Fruit fly (Drosophila melanogaster) whole organism, embryonic: ENCODE measurements around the gene Ndfip.
A peak's percentile ranks its signal among the peaks of the same experiment; 100 is the strongest.

ENCODE experiments used
- Adf1 ChIP-seq: fragments of 200-800 bp; sonication (Bioruptor generic); IDR thresholded peaks from 2 replicates; pipeline ENCODE4 v1.3.6; 2022; ENCODE audit warnings: missing biosample characterization, missing genetic modification characterization
- Aef1 ChIP-seq: fragments of 200-800 bp; sonication (Bioruptor generic); IDR thresholded peaks from 3 replicates; pipeline ENCODE4 v1.3.6; 2022; ENCODE audit warnings: missing biosample characterization, missing genetic modification characterization
- B-H1 ChIP-seq: fragments of 200-800 bp; sonication (Bioruptor generic); IDR thresholded peaks from 3 replicates; pipeline ENCODE4 v1.3.6; 2022; ENCODE audit warnings: missing biosample characterization, missing genetic modification characterization
- CG11456 ChIP-seq: fragments of 200-800 bp; sonication (Bioruptor generic); IDR thresholded peaks from 3 replicates; pipeline ENCODE4 v1.3.6; 2022; ENCODE audit warnings: missing biosample characterization, missing genetic modification characterization
- CG12155 ChIP-seq: fragments of 200-800 bp; sonication (Bioruptor generic); optimal IDR thresholded peaks from 3 replicates; lab custom pipeline; 2016; ENCODE audit warnings: missing biosample characterization, missing genetic modification characterization
- CG12236 ChIP-seq: fragments of 200-800 bp; sonication (Bioruptor generic); optimal IDR thresholded peaks from 2 replicates; lab custom pipeline; 2016; ENCODE audit warnings: missing biosample characterization, missing genetic modification characterization
- CG1233 ChIP-seq: fragments of 200-800 bp; sonication (Bioruptor generic); optimal IDR thresholded peaks from 4 replicates; lab custom pipeline; 2018; ENCODE audit warnings: missing biosample characterization, mild to moderate bottlenecking, missing genetic modification characterization
- CG14860 ChIP-seq: fragments of 200-800 bp; sonication (Bioruptor generic); IDR thresholded peaks from 3 replicates; pipeline ENCODE4 v1.3.6; 2022; ENCODE audit warnings: missing biosample characterization, missing genetic modification characterization; ENCODE audit not compliant: partially characterized antibody
- CG16779 ChIP-seq: fragments of 200-800 bp; sonication (Bioruptor generic); IDR thresholded peaks from 2 replicates; pipeline ENCODE4 v1.3.6; 2022; ENCODE audit warnings: missing biosample characterization, missing genetic modification characterization
- CG17186 ChIP-seq: fragments of 200-800 bp; sonication (Bioruptor generic); optimal IDR thresholded peaks from 3 replicates; lab custom pipeline; 2017; ENCODE audit warnings: missing biosample characterization, missing genetic modification reagents, missing genetic modification characterization
- CG17328 ChIP-seq: fragments of 200-800 bp; sonication (Bioruptor generic); IDR thresholded peaks from 2 replicates; pipeline ENCODE4 v1.3.6; 2022; ENCODE audit warnings: missing biosample characterization, missing genetic modification characterization
- CG17361 ChIP-seq: fragments of 200-800 bp; sonication (Bioruptor generic); IDR thresholded peaks from 3 replicates; pipeline ENCODE4 v1.3.6; 2022; ENCODE audit warnings: missing biosample characterization, missing genetic modification characterization
- CG17612 ChIP-seq: fragments of 200-800 bp; sonication (Bioruptor generic); IDR thresholded peaks from 2 replicates; pipeline ENCODE4 v1.3.6; 2022; ENCODE audit warnings: missing biosample characterization, missing genetic modification characterization
- CG18011 ChIP-seq: fragments of 200-800 bp; sonication (Bioruptor generic); optimal IDR thresholded peaks from 2 replicates; lab custom pipeline; 2017; ENCODE audit warnings: missing biosample characterization, missing genetic modification characterization, mild to moderate bottlenecking, moderate library complexity, missing genotype
- CG3163 ChIP-seq: fragments of 200-800 bp; sonication (Bioruptor generic); optimal IDR thresholded peaks from 3 replicates; lab custom pipeline; 2016; ENCODE audit warnings: missing biosample characterization, missing genetic modification characterization
- CG32772 ChIP-seq: fragments of 200-800 bp; sonication (Bioruptor generic); IDR thresholded peaks from 2 replicates; pipeline ENCODE4 v1.3.6; 2022; ENCODE audit warnings: missing biosample characterization, missing genetic modification characterization
- CG3407 ChIP-seq: fragments of 200-800 bp; sonication (Bioruptor generic); optimal IDR thresholded peaks from 2 replicates; lab custom pipeline; 2018; ENCODE audit warnings: missing biosample characterization, mild to moderate bottlenecking, missing genetic modification characterization
- CG34376 ChIP-seq: fragments of 200-800 bp; sonication (Bioruptor generic); optimal IDR thresholded peaks from 2 replicates; lab custom pipeline; 2018; ENCODE audit warnings: missing biosample characterization, mild to moderate bottlenecking, missing genetic modification characterization
- CG3995 ChIP-seq: fragments of 200-800 bp; sonication (Bioruptor generic); optimal IDR thresholded peaks from 3 replicates; lab custom pipeline; 2016; ENCODE audit warnings: missing biosample characterization, missing genetic modification characterization
- CG4707 ChIP-seq: fragments of 200-800 bp; sonication (Bioruptor generic); optimal IDR thresholded peaks from 2 replicates; lab custom pipeline; 2018; ENCODE audit warnings: missing biosample characterization, mild to moderate bottlenecking, missing genetic modification characterization, moderate library complexity
- CG4854 ChIP-seq: fragments of 200-800 bp; sonication (Bioruptor generic); optimal IDR thresholded peaks from 2 replicates; lab custom pipeline; 2016; ENCODE audit warnings: missing biosample characterization, missing genetic modification characterization, inconsistent platforms
- CG5245 ChIP-seq: fragments of 200-800 bp; sonication (Bioruptor generic); optimal IDR thresholded peaks from 3 replicates; lab custom pipeline; 2016; ENCODE audit warnings: missing biosample characterization, missing genetic modification characterization
- CG6683 ChIP-seq: fragments of 200-800 bp; sonication (Bioruptor generic); optimal IDR thresholded peaks from 2 replicates; lab custom pipeline; 2017; ENCODE audit warnings: missing biosample characterization, mild to moderate bottlenecking, missing genetic modification characterization, missing genetic modification reagents
- CG7372 ChIP-seq: fragments of 200-800 bp; sonication (Bioruptor generic); IDR thresholded peaks from 2 replicates; pipeline ENCODE4 v1.3.6; 2022; ENCODE audit warnings: missing biosample characterization, missing genetic modification characterization
- CG7928 ChIP-seq: fragments of 200-800 bp; sonication (Bioruptor generic); optimal IDR thresholded peaks from 2 replicates; lab custom pipeline; 2017; ENCODE audit warnings: missing biosample characterization, mild to moderate bottlenecking, missing genetic modification characterization
- CG8478 ChIP-seq: fragments of >200 bp; optimal IDR thresholded peaks from 2 replicates; lab custom pipeline; 2018
- CG8924 ChIP-seq: fragments of 200-800 bp; optimal IDR thresholded peaks from 3 replicates; lab custom pipeline; 2019; ENCODE audit warnings: missing biosample characterization, mild to moderate bottlenecking, missing genetic modification characterization, moderate library complexity
- CG9797 ChIP-seq: fragments of 200-800 bp; sonication (Bioruptor generic); optimal IDR thresholded peaks from 3 replicates; lab custom pipeline; 2018; ENCODE audit warnings: missing biosample characterization, mild to moderate bottlenecking, missing genetic modification characterization
- Dad ChIP-seq: fragments of 200-800 bp; sonication (Bioruptor generic); optimal IDR thresholded peaks from 3 replicates; lab custom pipeline; 2016; ENCODE audit warnings: missing biosample characterization, missing genetic modification characterization
- Dbx ChIP-seq: fragments of 200-800 bp; sonication (Bioruptor generic); IDR thresholded peaks from 3 replicates; pipeline ENCODE4 v1.3.6; 2022; ENCODE audit warnings: missing biosample characterization, missing genetic modification characterization
- HmgD ChIP-seq: fragments of 200-800 bp; sonication (Bioruptor generic); optimal IDR thresholded peaks from 3 replicates; lab custom pipeline; 2016; ENCODE audit warnings: missing biosample characterization, missing genetic modification characterization
- Rx ChIP-seq: fragments of 200-800 bp; sonication (Bioruptor generic); IDR thresholded peaks from 2 replicates; pipeline ENCODE4 v1.3.6; 2022; ENCODE audit warnings: missing biosample characterization, missing genetic modification characterization
- Spps ChIP-seq: fragments of 200-800 bp; sonication (Bioruptor generic); optimal IDR thresholded peaks from 2 replicates; lab custom pipeline; 2018; ENCODE audit warnings: missing biosample characterization, mild to moderate bottlenecking, missing genetic modification characterization
- Xbp1 ChIP-seq: fragments of 200-800 bp; sonication (Bioruptor generic); optimal IDR thresholded peaks from 3 replicates; lab custom pipeline; 2016; ENCODE audit warnings: missing biosample characterization, mild to moderate bottlenecking, missing genetic modification characterization
- ap ChIP-seq: fragments of 200-800 bp; sonication (Bioruptor generic); IDR thresholded peaks from 2 replicates; pipeline ENCODE4 v1.3.6; 2022; ENCODE audit warnings: missing biosample characterization, missing genetic modification characterization
- az2 ChIP-seq: fragments of 200-800 bp; sonication (Bioruptor generic); optimal IDR thresholded peaks from 3 replicates; lab custom pipeline; 2016; ENCODE audit warnings: missing biosample characterization, missing genetic modification characterization
- bcd ChIP-seq: fragments of 200-800 bp; sonication (Bioruptor generic); optimal IDR thresholded peaks from 2 replicates; lab custom pipeline; 2017; ENCODE audit warnings: missing biosample characterization, mild to moderate bottlenecking, missing genetic modification characterization
- bowl ChIP-seq: fragments of 200-800 bp; sonication (Bioruptor generic); IDR thresholded peaks from 2 replicates; pipeline ENCODE4 v1.3.6; 2022; ENCODE audit warnings: missing biosample characterization, missing genetic modification characterization
- cad ChIP-seq: fragments of >200 bp; optimal IDR thresholded peaks from 2 replicates; lab custom pipeline; 2017; ENCODE audit warnings: missing biosample characterization, missing genetic modification characterization
- danr ChIP-seq: fragments of 200-800 bp; sonication (Bioruptor generic); IDR thresholded peaks from 2 replicates; pipeline ENCODE4 v1.3.6; 2022; ENCODE audit warnings: missing biosample characterization, missing genetic modification characterization
- dm ChIP-seq: fragments of 200-800 bp; sonication (Bioruptor generic); optimal IDR thresholded peaks from 3 replicates; lab custom pipeline; 2016; ENCODE audit warnings: missing biosample characterization, missing genetic modification characterization
- ems ChIP-seq: fragments of 200-800 bp; sonication (Bioruptor generic); optimal IDR thresholded peaks from 3 replicates; lab custom pipeline; 2016; ENCODE audit warnings: missing biosample characterization, missing genetic modification characterization
- esg ChIP-seq: fragments of 200-800 bp; sonication (Bioruptor generic); conservative IDR thresholded peaks from 2 replicates; pipeline ENCODE4 v1.3.6; 2022; ENCODE audit warnings: missing biosample characterization, missing genetic modification characterization
- her ChIP-seq: fragments of 200-800 bp; sonication (Bioruptor generic); optimal IDR thresholded peaks from 2 replicates; lab custom pipeline; 2016; ENCODE audit warnings: missing biosample characterization, missing genetic modification characterization
- ken ChIP-seq: fragments of 200-800 bp; sonication (Bioruptor generic); IDR thresholded peaks from 3 replicates; pipeline ENCODE4 v1.3.6; 2022; ENCODE audit warnings: missing biosample characterization, missing genetic modification characterization
- p53 ChIP-seq: fragments of 200-800 bp; sonication (Bioruptor generic); optimal IDR thresholded peaks from 2 replicates; lab custom pipeline; 2016; ENCODE audit warnings: missing biosample characterization, missing genetic modification characterization
- sc ChIP-seq, 3 experiments: fragments of >200 bp in 2 of 3; fragments of 200-800 bp in 1 of 3; sonication (Bioruptor generic) in 1 of 3; optimal IDR thresholded peaks; 2 replicates in 2 of 3; 3 replicates in 1 of 3; lab custom pipeline; 2017; ENCODE audit warnings: mild to moderate bottlenecking in 1 of 3, missing biosample characterization in 1 of 3, missing genetic modification characterization in 1 of 3, missing genetic modification reagents in 1 of 3
- scrt ChIP-seq: fragments of 200-800 bp; sonication (Bioruptor generic); optimal IDR thresholded peaks from 2 replicates; lab custom pipeline; 2018; ENCODE audit warnings: missing biosample characterization, mild to moderate bottlenecking, missing genetic modification characterization, moderate library complexity
- sd ChIP-seq: fragments of 200-800 bp; sonication (Bioruptor generic); optimal IDR thresholded peaks from 3 replicates; lab custom pipeline; 2018; ENCODE audit warnings: missing biosample characterization, mild to moderate bottlenecking, missing genetic modification characterization, moderate library complexity
- sens-2 ChIP-seq: fragments of 200-800 bp; sonication (Bioruptor generic); IDR thresholded peaks from 2 replicates; pipeline ENCODE4 v1.3.6; 2022; ENCODE audit warnings: missing biosample characterization, missing genetic modification characterization
- sna ChIP-seq: fragments of 200-800 bp; sonication (Bioruptor generic); IDR thresholded peaks from 2 replicates; pipeline ENCODE4 v1.3.6; 2022; ENCODE audit warnings: missing biosample characterization, missing genetic modification characterization; ENCODE audit not compliant: partially characterized antibody
- sob ChIP-seq: fragments of 200-800 bp; sonication (Bioruptor generic); IDR thresholded peaks from 2 replicates; pipeline ENCODE4 v1.3.6; 2022; ENCODE audit warnings: missing biosample characterization, missing genetic modification characterization
- vvl ChIP-seq: fragments of 200-800 bp; sonication (Bioruptor generic); IDR thresholded peaks from 2 replicates; pipeline ENCODE4 v1.3.6; 2022; ENCODE audit warnings: missing biosample characterization, missing genetic modification characterization

The Ndfip gene

DNA sequence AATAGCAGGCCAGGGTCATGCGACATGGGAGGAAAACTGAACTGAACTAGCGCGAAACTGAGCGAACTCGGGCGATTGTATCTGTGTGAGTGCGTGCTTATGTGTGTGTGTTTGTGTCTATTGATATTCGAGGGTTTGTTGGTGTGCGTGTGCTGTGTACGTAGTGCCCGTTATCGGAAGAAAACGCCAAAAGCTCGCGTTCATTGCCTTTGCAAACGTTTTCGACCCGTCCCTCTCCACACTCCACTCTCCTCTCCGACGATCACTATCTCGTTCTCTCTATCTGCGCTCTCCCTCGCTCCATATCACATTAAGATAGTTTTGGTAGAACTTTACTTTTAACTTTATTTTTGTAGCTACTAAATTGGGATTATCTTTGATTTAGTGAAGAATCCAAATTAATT is 37.2 kb downstream of the Ndfip start (continued):
- TF ChIP-seq CG3407 (GFP tag; lab: Kevin White, UChicago) (no peak), p53 (GFP tag; lab: Kevin White, UChicago) (no peak), cad (GFP tag; lab: Kevin White, UChicago) (no peak), CG3995 (GFP tag; lab: Kevin White, UChicago) (no peak), Dad (GFP tag; lab: Kevin White, UChicago) (no peak), esg (GFP tag; lab: Robert Waterston, UW) (no peak), ems (no peak), Aef1 (GFP tag; lab: Robert Waterston, UW) (no peak), dm (GFP tag; lab: Kevin White, UChicago) (no peak), CG17361 (GFP tag; lab: Robert Waterston, UW) (no peak), az2 (GFP tag; lab: Kevin White, UChicago) (no peak), sc (optimal IDR thresholded peaks at IDR 0.05; lab: Kevin White, UChicago) (no peak), sc (GFP tag; optimal IDR thresholded peaks at IDR 0.05; lab: Kevin White, UChicago) (no peak), bcd (no peak), Spps (tag; lab: Kevin White, UChicago) (no peak), CG16779 (GFP tag; lab: Robert Waterston, UW) (no peak), her (GFP tag; lab: Kevin White, UChicago) (peak; percentile 19), CG8478 (lab: Kevin White, UChicago) (peak; percentile 74), Xbp1 (GFP tag; lab: Kevin White, UChicago) (no peak), ap (GFP tag; lab: Robert Waterston, UW) (no peak), sens-2 (no peak), sob (GFP tag; lab: Robert Waterston, UW) (peak; percentile 55; the same call in 1 of the 2 replicates), scrt (GFP tag; lab: Kevin White, UChicago) (no peak), CG8924 (tag; lab: Kevin White, UChicago) (no peak), CG32772 (GFP tag; lab: Robert Waterston, UW) (no peak), CG14860 (GFP tag; lab: Robert Waterston, UW) (no peak), CG11456 (GFP tag; lab: Robert Waterston, UW) (no peak), Adf1 (peak; percentile 68), CG12155 (GFP tag; lab: Kevin White, UChicago) (no peak), ken (GFP tag; lab: Robert Waterston, UW) (no peak), Dbx (peak; percentile 62; the same call in 1 of the 3 replicates), Rx (GFP tag; lab: Robert Waterston, UW) (no peak), CG7928 (no peak), CG34376 (peak; percentile 80), CG17186 (no peak), CG12236 (GFP tag; lab: Kevin White, UChicago) (no peak), CG17612 (GFP tag; lab: Robert Waterston, UW) (no peak), HmgD (GFP tag; lab: Kevin White, UChicago) (no peak), B-H1 (GFP tag; lab: Robert Waterston, UW) (no peak), CG5245 (GFP tag; lab: Kevin White, UChicago) (no peak), bowl (GFP tag; lab: Robert Waterston, UW) (no peak), CG3163 (GFP tag; lab: Kevin White, UChicago) (peak; percentile 42), CG18011 (GFP tag; lab: Kevin White, UChicago) (no peak), CG4854 (GFP tag; lab: Kevin White, UChicago) (no peak), CG4707 (GFP tag; lab: Kevin White, UChicago) (no peak), sna (GFP tag; lab: Robert Waterston, UW) (no peak), sd (tag; lab: Kevin White, UChicago) (peak; percentile 63), CG9797 (GFP tag; lab: Kevin White, UChicago) (no peak), CG1233 (GFP tag; lab: Kevin White, UChicago) (no peak), vvl (GFP tag; lab: Robert Waterston, UW) (no peak), CG7372 (GFP tag; lab: Robert Waterston, UW) (no peak), CG17328 (no peak), danr (GFP tag; lab: Robert Waterston, UW) (no peak), CG6683 (no peak)
